Worm (Caenorhabditis elegans) whole organism, early embryonic: ENCODE data around the gene dyf-2.

Experiments used
- B0310.2 ChIP-seq: sonication (generic microtip); optimal IDR thresholded peaks from 2 replicates; lab custom pipeline; 2016; ENCODE audit warnings: mild to moderate bottlenecking, missing genetic modification characterization, missing compliant biosample characterization
- F13C5.2 ChIP-seq: sonication (generic microtip); optimal IDR thresholded peaks from 2 replicates; lab custom pipeline; 2017; ENCODE audit warnings: mild to moderate bottlenecking, missing genetic modification characterization, inconsistent platforms, missing compliant biosample characterization
- aly-1 ChIP-seq: sonication (generic microtip); optimal IDR thresholded peaks from 2 replicates; lab custom pipeline; 2016; ENCODE audit warnings: missing genetic modification characterization, missing compliant biosample characterization
- ama-1 ChIP-seq: fragments of 150-350 bp; optimal IDR thresholded peaks from 2 replicates; lab custom pipeline; 2014
- ceh-13 ChIP-seq: fragments of 200-800 bp; sonication (Bioruptor generic); optimal IDR thresholded peaks from 2 replicates; lab custom pipeline; 2018; ENCODE audit warnings: mild to moderate bottlenecking, missing genetic modification characterization, missing compliant biosample characterization
- ceh-36 ChIP-seq: sonication (generic microtip); optimal IDR thresholded peaks from 2 replicates; lab custom pipeline; 2016; ENCODE audit warnings: missing genetic modification characterization, inconsistent platforms, missing compliant biosample characterization
- ets-7 ChIP-seq: sonication (generic microtip); optimal IDR thresholded peaks from 2 replicates; lab custom pipeline; 2016; ENCODE audit warnings: missing genotype, missing genetic modification characterization, missing compliant biosample characterization
- flt-1 ChIP-seq: fragments of 200-800 bp; sonication (Bioruptor generic); IDR thresholded peaks from 2 replicates; pipeline ENCODE4 v1.3.6; 2022; ENCODE audit warnings: missing genetic modification characterization, missing compliant biosample characterization
- hmbx-1 ChIP-seq: sonication (generic microtip); optimal IDR thresholded peaks from 2 replicates; lab custom pipeline; 2016; ENCODE audit warnings: mild to moderate bottlenecking, missing genetic modification characterization, missing compliant biosample characterization
- hmg-4 ChIP-seq: fragments of 200-800 bp; sonication (Bioruptor generic); optimal IDR thresholded peaks from 2 replicates; lab custom pipeline; 2018; ENCODE audit warnings: mild to moderate bottlenecking, missing genetic modification characterization, missing compliant biosample characterization
- hnd-1 ChIP-seq: sonication (generic microtip); optimal IDR thresholded peaks from 2 replicates; lab custom pipeline; 2016; ENCODE audit warnings: missing genetic modification characterization, missing compliant biosample characterization
- pes-1 ChIP-seq: fragments of 200-800 bp; sonication (Bioruptor generic); IDR thresholded peaks from 2 replicates; pipeline ENCODE4 v1.3.6; 2022; ENCODE audit warnings: missing genetic modification reagents, missing genetic modification characterization, missing compliant biosample characterization
- scrt-1 ChIP-seq: fragments of 200-800 bp; sonication (Bioruptor generic); IDR thresholded peaks from 2 replicates; pipeline ENCODE4 v1.3.6; 2022; ENCODE audit warnings: missing genetic modification characterization, missing compliant biosample characterization
- sea-1 ChIP-seq: fragments of 200-800 bp; sonication (Bioruptor generic); conservative IDR thresholded peaks from 2 replicates; pipeline ENCODE4 v1.3.6; 2022; ENCODE audit warnings: missing genetic modification characterization, missing compliant biosample characterization
- tbx-11 ChIP-seq: fragments of 200-800 bp; sonication (Bioruptor generic); IDR thresholded peaks from 2 replicates; pipeline ENCODE4 v1.3.6; 2022; ENCODE audit warnings: missing genetic modification characterization, missing compliant biosample characterization
- tbx-37 ChIP-seq: fragments of 200-800 bp; sonication (Bioruptor generic); conservative IDR thresholded peaks from 2 replicates; pipeline ENCODE4 v1.3.6; 2022; ENCODE audit warnings: missing genetic modification reagents, missing genetic modification characterization, missing compliant biosample characterization
- tra-4 ChIP-seq: sonication (generic microtip); optimal IDR thresholded peaks from 2 replicates; lab custom pipeline; 2017; ENCODE audit warnings: missing genetic modification characterization, missing compliant biosample characterization

The dyf-2 gene

DNA sequence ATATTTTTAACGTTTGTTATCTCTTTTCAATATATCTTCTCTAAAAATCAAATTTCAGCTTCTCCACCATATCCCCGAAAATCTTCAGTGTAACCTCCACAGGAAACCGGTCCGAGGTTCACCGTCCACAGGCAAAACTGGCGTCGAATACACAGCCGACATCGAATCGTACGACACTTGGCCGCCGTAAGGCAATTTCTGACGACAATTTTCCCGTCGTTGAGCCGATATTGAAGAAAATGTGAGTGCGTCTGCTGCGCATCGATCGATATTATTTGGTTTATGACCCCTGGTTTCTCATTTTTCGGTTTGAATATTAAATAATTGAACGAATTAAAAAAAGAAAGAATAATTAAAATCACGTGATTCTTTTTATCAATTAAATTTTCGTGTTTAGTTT lies 966 bp upstream of the dyf-2 start, which contains the start of gene cul-2:
Gene cul-2, plus strand, starts transcription at position 59 of the 400 bp plus-strand sequence.
- TF ChIP-seq hmbx-1 (no peak), B0310.2 (tag; lab: Kevin White, UChicago) (no peak), tbx-11 (GFP tag; lab: Robert Waterston, UW) (no peak), F13C5.2 (tag; lab: Kevin White, UChicago) (no peak), tbx-37 (GFP tag; lab: Robert Waterston, UW) (no peak)

DNA sequence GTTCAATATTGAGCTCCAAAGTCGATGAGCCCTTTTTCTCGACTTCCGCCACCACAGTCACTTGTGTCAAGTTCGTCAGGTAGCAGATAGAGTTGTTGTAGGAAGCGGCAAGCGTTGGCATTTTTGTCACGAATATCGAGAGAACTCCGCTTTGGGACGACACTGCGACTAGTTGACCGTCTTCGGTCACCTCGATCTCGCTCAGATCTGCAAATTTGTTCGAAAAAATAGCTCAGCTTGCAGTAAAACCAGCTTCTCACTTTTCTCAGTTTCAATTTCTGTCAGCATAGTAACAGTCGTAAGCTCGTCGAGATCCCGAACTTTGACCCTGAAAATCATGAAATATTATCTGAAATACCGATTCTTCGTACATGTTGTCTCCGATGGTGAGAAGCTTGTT lies 2.0 kb downstream of the dyf-2 start:
- TF ChIP-seq tbx-11 (GFP tag; lab: Robert Waterston, UW) (no peak), tra-4 (no peak), sea-1 (no peak), ceh-36 (tag; lab: Kevin White, UChicago) (no peak), aly-1 (no peak), ceh-13 (GFP tag; lab: Kevin White, UChicago) (no peak), tbx-37 (GFP tag; lab: Robert Waterston, UW) (no peak), ets-7 (tag; lab: Kevin White, UChicago) (no peak), hmbx-1 (no peak), B0310.2 (tag; lab: Kevin White, UChicago) (no peak)

DNA sequence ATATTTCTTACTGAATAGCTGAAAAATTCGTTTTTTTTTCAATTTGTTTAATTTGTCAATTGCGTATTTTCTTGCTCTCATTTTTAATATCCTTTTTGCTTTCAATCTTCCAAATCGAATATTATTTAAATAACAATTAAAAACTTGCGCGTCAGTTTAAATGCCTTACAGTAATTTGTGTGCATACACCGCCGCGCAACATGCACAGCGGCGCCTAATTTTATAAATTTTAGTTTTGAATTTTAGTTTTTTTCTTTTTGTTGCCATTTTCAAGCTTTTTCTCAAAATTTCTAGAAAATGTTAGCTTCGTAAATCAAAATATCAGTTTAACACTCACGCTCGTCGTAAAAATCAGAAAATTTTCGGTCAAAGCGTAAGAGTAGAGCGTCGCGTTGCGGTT lies 3.0 kb downstream of the dyf-2 start:
- no peak for TF ChIP-seq ets-7 (tag; lab: Kevin White, UChicago)
- no peak for TF ChIP-seq tbx-11 (GFP tag; lab: Robert Waterston, UW)
- TF ChIP-seq hnd-1 (tag; lab: Kevin White, UChicago), result no peak
- no peak for TF ChIP-seq aly-1
- TF ChIP-seq flt-1 (GFP tag; lab: Robert Waterston, UW), result no peak
- TF ChIP-seq ama-1 (lab: Kevin White, UChicago), result no peak
- TF ChIP-seq F13C5.2 (tag; lab: Kevin White, UChicago), result no peak
- no peak for TF ChIP-seq scrt-1 (GFP tag; lab: Robert Waterston, UW)

DNA sequence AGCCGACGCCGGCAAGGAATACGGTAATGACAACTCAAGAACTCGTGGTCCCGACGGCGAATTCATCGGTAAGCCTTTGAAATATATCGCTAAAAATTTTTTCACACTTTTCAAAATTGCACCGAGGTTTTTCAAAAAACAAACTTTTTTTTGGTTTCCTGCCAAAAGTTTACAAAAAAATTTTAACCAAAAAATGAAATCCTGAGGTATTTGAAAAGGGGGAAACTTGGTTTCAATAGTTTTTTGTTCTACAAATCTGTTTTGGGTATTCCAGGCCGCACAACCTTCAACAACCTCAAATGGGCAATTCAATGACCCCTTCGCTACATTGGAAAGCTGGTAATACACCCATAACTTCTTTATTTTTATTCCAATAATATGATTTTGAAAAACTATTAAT lies 4.2 kb downstream of the dyf-2 start:
- TF ChIP-seq tbx-11 (GFP tag; lab: Robert Waterston, UW) (no peak), hmbx-1 (no peak), tbx-37 (GFP tag; lab: Robert Waterston, UW) (no peak), scrt-1 (GFP tag; lab: Robert Waterston, UW) (no peak), flt-1 (GFP tag; lab: Robert Waterston, UW) (no peak), ama-1 (lab: Kevin White, UChicago) (no peak), tra-4 (no peak), B0310.2 (tag; lab: Kevin White, UChicago) (no peak), ets-7 (tag; lab: Kevin White, UChicago) (no peak), ceh-36 (tag; lab: Kevin White, UChicago) (no peak), aly-1 (no peak), hnd-1 (tag; lab: Kevin White, UChicago) (no peak), F13C5.2 (tag; lab: Kevin White, UChicago) (no peak), pes-1 (GFP tag; lab: Robert Waterston, UW) (no peak), hmg-4 (no peak), ceh-13 (GFP tag; lab: Kevin White, UChicago) (no peak)

DNA sequence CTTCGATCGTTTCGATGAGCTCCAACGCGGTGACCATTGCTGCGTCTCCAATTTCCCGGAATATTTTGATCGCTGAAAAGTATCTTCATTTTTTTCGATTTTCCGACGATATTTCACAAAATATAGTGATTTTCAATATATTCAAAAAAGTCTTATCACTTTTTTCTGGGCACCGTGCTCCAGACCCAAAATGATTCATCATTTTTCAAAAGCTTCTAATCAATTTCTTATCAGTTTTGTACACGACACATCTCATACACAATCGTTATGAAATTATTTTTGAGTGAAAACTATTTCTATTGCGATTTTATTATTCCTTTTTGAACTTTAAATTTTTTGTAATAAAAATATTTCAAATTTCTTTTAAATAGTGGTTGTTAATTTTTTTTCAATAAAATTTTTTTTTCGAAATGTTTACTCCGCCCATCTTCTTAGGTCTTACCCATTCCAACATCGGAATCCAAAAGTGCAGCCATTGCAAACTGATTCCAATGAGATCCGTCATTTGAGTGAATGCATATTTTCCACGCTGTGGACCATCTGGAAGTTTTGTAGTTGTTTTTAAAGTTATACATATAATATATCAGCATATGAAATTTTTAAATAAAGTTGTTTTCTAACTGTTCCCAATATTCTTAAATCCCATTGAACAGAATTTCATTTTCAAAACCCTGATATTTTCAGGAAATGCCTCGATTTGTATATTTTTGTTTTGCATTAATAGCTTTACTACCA lies 7.3 kb downstream of the dyf-2 start, which contains the start of gene sid-2:
Gene sid-2, plus strand, starts transcription at position 685 of the 735 bp plus-strand sequence.
- TF ChIP-seq tra-4, result no peak
- no peak for TF ChIP-seq F13C5.2 (tag; lab: Kevin White, UChicago)
- no peak for TF ChIP-seq tbx-37 (GFP tag; lab: Robert Waterston, UW)
- TF ChIP-seq pes-1 (GFP tag; lab: Robert Waterston, UW), result no peak
- TF ChIP-seq aly-1, result no peak
- no peak for TF ChIP-seq ceh-36 (tag; lab: Kevin White, UChicago)
- no peak for TF ChIP-seq ets-7 (tag; lab: Kevin White, UChicago)
- TF ChIP-seq hnd-1 (tag; lab: Kevin White, UChicago), result no peak
- no peak for TF ChIP-seq flt-1 (GFP tag; lab: Robert Waterston, UW)
- TF ChIP-seq tbx-11 (GFP tag; lab: Robert Waterston, UW), result no peak
- no peak for TF ChIP-seq B0310.2 (tag; lab: Kevin White, UChicago)
- no peak for TF ChIP-seq scrt-1 (GFP tag; lab: Robert Waterston, UW)
- TF ChIP-seq hmg-4, result no peak
- no peak for TF ChIP-seq sea-1
- no peak for TF ChIP-seq ama-1 (lab: Kevin White, UChicago)
- TF ChIP-seq ceh-13 (GFP tag; lab: Kevin White, UChicago), result no peak
- TF ChIP-seq hmbx-1, result no peak

DNA sequence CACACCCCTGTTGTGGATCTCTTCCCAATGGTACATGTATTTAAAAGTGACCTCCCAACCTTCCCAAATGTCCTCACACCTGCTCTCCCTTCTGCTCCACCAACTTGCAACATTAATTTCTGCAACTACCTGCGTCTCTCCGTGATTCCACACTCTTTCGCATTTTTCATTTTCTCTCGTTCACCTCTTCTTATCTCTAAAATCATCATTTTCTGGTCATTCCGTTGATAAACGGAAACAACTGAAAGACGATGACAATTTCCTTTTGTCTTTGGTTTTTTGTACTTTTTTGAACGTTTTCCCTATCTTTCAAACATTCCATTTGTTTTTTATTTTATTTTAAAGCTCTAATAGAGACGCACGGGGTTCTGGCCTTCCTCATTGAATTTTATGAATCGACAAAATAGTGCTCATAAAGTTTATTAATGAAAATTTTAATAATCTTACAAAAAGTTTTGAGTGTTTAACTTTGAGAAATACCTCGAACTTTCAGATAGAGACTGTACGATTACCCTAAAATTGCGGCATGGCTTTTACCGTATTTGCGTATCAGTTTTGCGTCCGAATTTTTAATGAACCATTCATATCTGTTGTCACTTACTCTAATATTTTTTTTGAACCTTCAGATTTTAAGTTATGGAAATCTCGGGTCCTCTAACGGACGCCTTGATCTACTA lies 13.5 kb downstream of the dyf-2 start, which contains the start of gene aqp-11:
Gene aqp-11, plus strand, starts transcription at position 627 of the 677 bp plus-strand sequence.
- TF ChIP-seq hnd-1 (tag; lab: Kevin White, UChicago) (no peak), tra-4 (no peak), tbx-37 (GFP tag; lab: Robert Waterston, UW) (no peak), B0310.2 (tag; lab: Kevin White, UChicago) (no peak)

DNA sequence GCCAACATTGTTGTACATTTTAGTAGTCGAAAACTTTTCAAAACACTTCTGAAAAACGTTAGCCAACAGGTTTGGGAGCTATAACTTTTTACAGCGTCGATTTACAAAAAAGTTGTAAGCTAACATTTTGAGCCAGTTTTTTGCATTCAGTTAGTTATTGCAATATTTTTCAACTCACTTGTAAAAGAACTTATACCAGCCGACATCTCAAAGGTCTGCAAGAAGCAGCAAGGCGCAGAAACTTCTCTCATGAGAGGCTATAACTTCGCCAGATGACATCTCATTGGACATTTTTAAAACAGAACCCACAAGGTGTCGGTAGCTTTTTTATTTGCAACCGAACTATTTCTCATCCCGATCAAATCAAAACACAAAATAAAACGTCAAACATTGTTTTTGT lies 16.7 kb downstream of the dyf-2 start:
- no peak for TF ChIP-seq tbx-11 (GFP tag; lab: Robert Waterston, UW)
- TF ChIP-seq flt-1 (GFP tag; lab: Robert Waterston, UW), result no peak
- no peak for TF ChIP-seq B0310.2 (tag; lab: Kevin White, UChicago)
- no peak for TF ChIP-seq pes-1 (GFP tag; lab: Robert Waterston, UW)
- TF ChIP-seq hmbx-1, result no peak
- no peak for TF ChIP-seq ama-1 (lab: Kevin White, UChicago)
- TF ChIP-seq ceh-13 (GFP tag; lab: Kevin White, UChicago), result no peak
- no peak for TF ChIP-seq aly-1
- TF ChIP-seq ets-7 (tag; lab: Kevin White, UChicago), result no peak
- no peak for TF ChIP-seq hnd-1 (tag; lab: Kevin White, UChicago)
- TF ChIP-seq sea-1, result no peak
- no peak for TF ChIP-seq tra-4
- no peak for TF ChIP-seq F13C5.2 (tag; lab: Kevin White, UChicago)
- no peak for TF ChIP-seq hmg-4
- TF ChIP-seq tbx-37 (GFP tag; lab: Robert Waterston, UW), result no peak
- no peak for TF ChIP-seq ceh-36 (tag; lab: Kevin White, UChicago)
- no peak for TF ChIP-seq scrt-1 (GFP tag; lab: Robert Waterston, UW)
